Worm (Caenorhabditis elegans) whole organism, L4 larva: ENCODE measurements around the gene Y39G8B.7.

Source experiments
- F37D6.2 ChIP-seq: sonication (generic microtip); optimal IDR thresholded peaks from 2 replicates; lab custom pipeline; 2016; ENCODE audit warnings: mild to moderate bottlenecking, missing genetic modification characterization, missing compliant biosample characterization
- T26A8.4 ChIP-seq: fragments of 200-800 bp; sonication (Bioruptor generic); IDR thresholded peaks from 2 replicates; pipeline ENCODE4 v1.3.6; 2022; ENCODE audit warnings: missing genetic modification characterization, missing compliant biosample characterization
- Y105C5A.15 ChIP-seq: fragments of 200-800 bp; sonication (Bioruptor generic); IDR thresholded peaks from 2 replicates; pipeline ENCODE4 v1.3.6; 2022; ENCODE audit warnings: missing genetic modification characterization, missing compliant biosample characterization
- aly-2 ChIP-seq: sonication (generic microtip); optimal IDR thresholded peaks from 2 replicates; lab custom pipeline; 2018; ENCODE audit warnings: missing biosample characterization, missing genetic modification characterization
- ceh-20 ChIP-seq: fragments of 200-800 bp; sonication (Bioruptor generic); IDR thresholded peaks from 2 replicates; pipeline ENCODE4 v1.3.6; 2022; ENCODE audit warnings: missing genetic modification reagents, missing genetic modification characterization, missing compliant biosample characterization
- ceh-32 ChIP-seq: sonication (generic microtip); optimal IDR thresholded peaks from 2 replicates; lab custom pipeline; 2016; ENCODE audit warnings: mild to moderate bottlenecking, missing genetic modification characterization, missing compliant biosample characterization; ENCODE audit not compliant: poor library complexity
- ceh-62 ChIP-seq: sonication (generic microtip); optimal IDR thresholded peaks from 2 replicates; lab custom pipeline; 2017; ENCODE audit warnings: missing biosample characterization, missing genetic modification characterization
- ceh-82 ChIP-seq: sonication (generic microtip); optimal IDR thresholded peaks from 2 replicates; lab custom pipeline; 2017; ENCODE audit warnings: missing biosample characterization, missing genetic modification characterization
- daf-12 ChIP-seq: fragments of 150-350 bp; optimal IDR thresholded peaks from 2 replicates; lab custom pipeline; 2014; ENCODE audit warnings: missing biosample characterization, missing genetic modification reagents, missing genetic modification characterization
- daf-16 ChIP-seq, 3 experiments: sonication (generic microtip); optimal IDR thresholded peaks; 2 replicates each; lab custom pipeline; 2016 to 2017; ENCODE audit warnings: missing genetic modification characterization in 3 of 3, missing genetic modification reagents in 3 of 3, mild to moderate bottlenecking in 2 of 3, missing compliant biosample characterization in 2 of 3, missing biosample characterization in 1 of 3, moderate library complexity in 1 of 3
- daf-8 ChIP-seq: fragments of 200-800 bp; sonication (Bioruptor generic); IDR thresholded peaks from 2 replicates; pipeline ENCODE4 v1.3.6; 2022; ENCODE audit warnings: missing genetic modification characterization, missing compliant biosample characterization
- dmd-6 ChIP-seq: fragments of 200-800 bp; sonication (Bioruptor generic); IDR thresholded peaks from 2 replicates; pipeline ENCODE4 v1.3.6; 2022; ENCODE audit warnings: missing genetic modification reagents, missing genetic modification characterization, missing compliant biosample characterization
- dmd-8 ChIP-seq: fragments of 200-800 bp; sonication (Bioruptor generic); IDR thresholded peaks from 2 replicates; pipeline ENCODE4 v1.3.6; 2022; ENCODE audit warnings: missing genetic modification characterization, missing compliant biosample characterization
- dpl-1 ChIP-seq: fragments of 150-350 bp; optimal IDR thresholded peaks from 2 replicates; lab custom pipeline; 2014; ENCODE audit warnings: missing biosample characterization, missing genetic modification reagents, missing genetic modification characterization
- dve-1 ChIP-seq: sonication (generic microtip); optimal IDR thresholded peaks from 2 replicates; lab custom pipeline; 2017; ENCODE audit warnings: antibody characterized with exemption, mild to moderate bottlenecking, missing genetic modification characterization, missing compliant biosample characterization; ENCODE audit not compliant: insufficient read depth
- egl-27 ChIP-seq: sonication (generic microtip); optimal IDR thresholded peaks from 3 replicates; lab custom pipeline; 2017; ENCODE audit warnings: missing biosample characterization, missing genetic modification reagents, missing genetic modification characterization
- fos-1 ChIP-seq: fragments of 150-350 bp; optimal IDR thresholded peaks from 2 replicates; lab custom pipeline; 2014; ENCODE audit warnings: missing biosample characterization, missing genetic modification characterization
- gei-8 ChIP-seq: fragments of 200-800 bp; sonication (Bioruptor generic); optimal IDR thresholded peaks from 2 replicates; lab custom pipeline; 2018; ENCODE audit warnings: mild to moderate bottlenecking, missing genetic modification characterization, missing compliant biosample characterization
- hlh-11 ChIP-seq: fragments of 200-800 bp; sonication (Bioruptor generic); optimal IDR thresholded peaks from 2 replicates; lab custom pipeline; 2018; ENCODE audit warnings: mild to moderate bottlenecking, missing genetic modification characterization, missing compliant biosample characterization
- hmg-1.1 ChIP-seq: fragments of 200-800 bp; sonication (Bioruptor generic); IDR thresholded peaks from 2 replicates; pipeline ENCODE4 v1.3.6; 2022; ENCODE audit warnings: missing genetic modification reagents, missing genetic modification characterization, missing compliant biosample characterization
- jun-1 ChIP-seq: fragments of 150-350 bp; optimal IDR thresholded peaks from 2 replicates; lab custom pipeline; 2014; ENCODE audit warnings: missing biosample characterization, missing genetic modification reagents, missing genetic modification characterization
- lim-7 ChIP-seq: fragments of 200-800 bp; sonication (Bioruptor generic); IDR thresholded peaks from 2 replicates; pipeline ENCODE4 v1.3.6; 2022; ENCODE audit warnings: missing genetic modification characterization, missing compliant biosample characterization
- lin-1 ChIP-seq: fragments of 200-800 bp; sonication (Bioruptor generic); IDR thresholded peaks from 2 replicates; pipeline ENCODE4 v1.3.6; 2022; ENCODE audit warnings: missing genetic modification reagents, missing genetic modification characterization, missing compliant biosample characterization
- lin-13 ChIP-seq: fragments of 150-350 bp; optimal IDR thresholded peaks from 2 replicates; lab custom pipeline; 2014; ENCODE audit warnings: missing biosample characterization, missing genetic modification reagents, missing genetic modification characterization
- madf-5 ChIP-seq, 2 experiments: fragments of 200-800 bp; sonication (Bioruptor generic); IDR thresholded peaks; 2 replicates each; pipeline ENCODE4 v1.3.6; 2022; ENCODE audit warnings: missing compliant biosample characterization in 2 of 2, missing genetic modification characterization in 2 of 2
- madf-9 ChIP-seq: fragments of 200-800 bp; sonication (Bioruptor generic); conservative IDR thresholded peaks from 2 replicates; pipeline ENCODE4 v1.3.6; 2022; ENCODE audit warnings: missing genetic modification reagents, missing genetic modification characterization, missing compliant biosample characterization
- mdl-1 ChIP-seq, 2 experiments: fragments of 150-350 bp in 1 of 2; sonication (generic microtip) in 1 of 2; optimal IDR thresholded peaks; 2 replicates each; lab custom pipeline; 2014 to 2017; ENCODE audit warnings: missing biosample characterization in 2 of 2, missing genetic modification characterization in 2 of 2
- mep-1 ChIP-seq: fragments of 150-350 bp; sonication (generic microtip); optimal IDR thresholded peaks from 3 replicates; lab custom pipeline; 2014; ENCODE audit warnings: missing biosample characterization, missing genetic modification characterization
- mxl-3 ChIP-seq: fragments of 200-800 bp; sonication (Bioruptor generic); optimal IDR thresholded peaks from 2 replicates; lab custom pipeline; 2018; ENCODE audit warnings: mild to moderate bottlenecking, missing genetic modification characterization, missing compliant biosample characterization
- nhr-10 ChIP-seq: fragments of 150-350 bp; optimal IDR thresholded peaks from 2 replicates; lab custom pipeline; 2014; ENCODE audit warnings: missing biosample characterization, missing genetic modification characterization
- nhr-25 ChIP-seq: sonication (generic microtip); optimal IDR thresholded peaks from 2 replicates; lab custom pipeline; 2017; ENCODE audit warnings: missing genetic modification characterization, mild to moderate bottlenecking, missing compliant biosample characterization, antibody characterized with exemption, moderate library complexity, borderline replicate concordance; ENCODE audit not compliant: insufficient read depth
- nhr-28 ChIP-seq: fragments of 150-350 bp; optimal IDR thresholded peaks from 2 replicates; lab custom pipeline; 2014; ENCODE audit warnings: missing biosample characterization, missing genetic modification characterization
- nhr-41 ChIP-seq: fragments of 200-800 bp; sonication (Bioruptor generic); IDR thresholded peaks from 2 replicates; pipeline ENCODE4 v1.3.6; 2022; ENCODE audit warnings: missing genetic modification reagents, missing genetic modification characterization, missing compliant biosample characterization
- nhr-42 ChIP-seq: fragments of 200-800 bp; sonication (Bioruptor generic); IDR thresholded peaks from 2 replicates; pipeline ENCODE4 v1.3.6; 2022; ENCODE audit warnings: missing genetic modification characterization, missing compliant biosample characterization
- nhr-48 ChIP-seq: sonication (generic microtip); optimal IDR thresholded peaks from 2 replicates; lab custom pipeline; 2016; ENCODE audit warnings: mild to moderate bottlenecking, missing genetic modification characterization, missing compliant biosample characterization
- nhr-6 ChIP-seq: fragments of 150-350 bp; optimal IDR thresholded peaks from 2 replicates; lab custom pipeline; 2014; ENCODE audit warnings: missing biosample characterization, missing genetic modification characterization
- nhr-76 ChIP-seq: fragments of 150-350 bp; optimal IDR thresholded peaks from 2 replicates; lab custom pipeline; 2014; ENCODE audit warnings: missing biosample characterization, missing genetic modification characterization
- pha-4 ChIP-seq, 2 experiments: fragments of 150-350 bp in 1 of 2; fragments of 200-800 bp in 1 of 2; sonication (Bioruptor generic) in 1 of 2; IDR thresholded peaks in 1 of 2; optimal IDR thresholded peaks in 1 of 2; 2 replicates each; pipeline versions ENCODE4 v1.3.6 to Lab custom; 2014 to 2022; ENCODE audit warnings: missing genetic modification characterization in 2 of 2, missing genetic modification reagents in 2 of 2, missing biosample characterization in 1 of 2, missing compliant biosample characterization in 1 of 2
- php-3 ChIP-seq: fragments of 200-800 bp; sonication (Bioruptor generic); IDR thresholded peaks from 2 replicates; pipeline ENCODE4 v1.3.6; 2022; ENCODE audit warnings: missing genetic modification reagents, missing genetic modification characterization, missing compliant biosample characterization
- pqm-1 ChIP-seq: sonication (generic microtip); optimal IDR thresholded peaks from 2 replicates; lab custom pipeline; 2017; ENCODE audit warnings: missing biosample characterization, missing genetic modification characterization
- rbr-2 ChIP-seq: sonication (generic microtip); optimal IDR thresholded peaks from 2 replicates; lab custom pipeline; 2016; ENCODE audit warnings: missing genotype, missing genetic modification characterization, missing compliant biosample characterization
- sdz-12 ChIP-seq: fragments of 200-800 bp; sonication (Bioruptor generic); optimal IDR thresholded peaks from 2 replicates; lab custom pipeline; 2018; ENCODE audit warnings: mild to moderate bottlenecking, missing genetic modification characterization, missing compliant biosample characterization
- skn-1 ChIP-seq: fragments of 150-350 bp; optimal IDR thresholded peaks from 2 replicates; lab custom pipeline; 2014; ENCODE audit warnings: missing biosample characterization, missing genetic modification characterization
- tra-1 ChIP-seq: fragments of 200-800 bp; sonication (Bioruptor generic); IDR thresholded peaks from 2 replicates; pipeline ENCODE4 v1.3.6; 2022; ENCODE audit warnings: missing genetic modification reagents, missing genetic modification characterization, missing compliant biosample characterization
- vab-7 ChIP-seq: fragments of 200-800 bp; sonication (Bioruptor generic); IDR thresholded peaks from 2 replicates; pipeline ENCODE4 v1.3.6; 2022; ENCODE audit warnings: missing genetic modification reagents, missing genetic modification characterization, missing compliant biosample characterization
- zfp-3 ChIP-seq: fragments of 200-800 bp; sonication (Bioruptor generic); conservative IDR thresholded peaks from 2 replicates; pipeline ENCODE4 v1.3.6; 2022; ENCODE audit warnings: missing genetic modification reagents, missing genetic modification characterization, missing compliant biosample characterization
- ztf-7 ChIP-seq: fragments of 150-350 bp; optimal IDR thresholded peaks from 2 replicates; lab custom pipeline; 2014; ENCODE audit warnings: missing biosample characterization, missing genetic modification characterization

Y39G8B.7 gene

ce11 chrII:14044199-14044598 is 49.4 kb upstream of the Y39G8B.7 start (continued):
- peak; percentile 25 for TF ChIP-seq nhr-6 (tag; lab: Kevin White, UChicago)
- peak; percentile 34 for TF ChIP-seq dpl-1
- TF ChIP-seq madf-5 (GFP tag; IDR thresholded peaks at IDR 0.05; lab: Robert Waterston, UW), result 0 out of 4 replicates have a peak, but pooled peaks of 1 of the 2 experiments have one; percentile 41
- TF ChIP-seq madf-9 (GFP tag; lab: Robert Waterston, UW), result no peak
- TF ChIP-seq ceh-82, result no peak
- peak; percentile 77; the same call in 1 of the 2 replicates for TF ChIP-seq nhr-42 (GFP tag; lab: Robert Waterston, UW)
- no peak for TF ChIP-seq daf-12 (tag; lab: Kevin White, UChicago)
- TF ChIP-seq Y105C5A.15, result no peak
- TF ChIP-seq hlh-11 (tag; lab: Kevin White, UChicago), result peak; percentile 93
- peak; percentile 87 for TF ChIP-seq nhr-48
- no peak for TF ChIP-seq daf-8 (GFP tag; lab: Robert Waterston, UW)
- TF ChIP-seq aly-2 (tag; lab: Kevin White, UChicago), result no peak
- no peak for TF ChIP-seq ceh-62 (tag; lab: Kevin White, UChicago)
- peak; percentile 52 for TF ChIP-seq lin-13 (GFP tag; lab: Kevin White, UChicago)
- TF ChIP-seq nhr-25 (tag; lab: Kevin White, UChicago), result no peak
- peak; percentile 77; the same call in 1 of the 2 replicates for TF ChIP-seq lin-1 (GFP tag; lab: Robert Waterston, UW)
- peak; percentile 57; the same call in 1 of the 2 replicates for TF ChIP-seq pha-4 (GFP tag; IDR thresholded peaks at IDR 0.05; lab: Robert Waterston, UW)
- no peak for TF ChIP-seq pha-4 (tag; optimal IDR thresholded peaks at IDR 0.05; lab: Kevin White, UChicago)
- peak; percentile 84 for TF ChIP-seq mep-1 (tag; lab: Kevin White, UChicago)
- peak; percentile 13 for TF ChIP-seq jun-1 (tag; lab: Kevin White, UChicago)
- no peak for TF ChIP-seq vab-7 (GFP tag; lab: Robert Waterston, UW)
- peak; percentile 64 to 93 for TF ChIP-seq mdl-1 (tag; optimal IDR thresholded peaks at IDR 0.05; lab: Kevin White, UChicago)
- TF ChIP-seq daf-16 (GFP tag; optimal IDR thresholded peaks at IDR 0.05; lab: Kevin White, UChicago), result peak in 1 of 2 experiments; percentile 40
- TF ChIP-seq daf-16 (tag; optimal IDR thresholded peaks at IDR 0.05; lab: Kevin White, UChicago), result peak; percentile 95
- TF ChIP-seq php-3, result no peak
- TF ChIP-seq ceh-20, result no peak
- TF ChIP-seq T26A8.4 (GFP tag; lab: Robert Waterston, UW), result no peak
- peak; percentile 55 for TF ChIP-seq rbr-2 (tag; lab: Kevin White, UChicago)
- peak; percentile 67; the same call in 1 of the 2 replicates for TF ChIP-seq hmg-1.1 (GFP tag; lab: Robert Waterston, UW)
- peak; percentile 18 for TF ChIP-seq gei-8 (GFP tag; lab: Kevin White, UChicago)
- no peak for TF ChIP-seq zfp-3 (GFP tag; lab: Robert Waterston, UW)
- TF ChIP-seq nhr-76 (tag; lab: Kevin White, UChicago), result no peak
- no peak for TF ChIP-seq lim-7
- TF ChIP-seq dmd-8 (GFP tag; lab: Robert Waterston, UW), result no peak
- no peak for TF ChIP-seq pqm-1 (tag; lab: Kevin White, UChicago)
- peak; percentile 96 for TF ChIP-seq dve-1 (tag; lab: Kevin White, UChicago)
- TF ChIP-seq egl-27 (tag; lab: Kevin White, UChicago), result no peak
- no peak for TF ChIP-seq nhr-41 (GFP tag; lab: Robert Waterston, UW)

DNA sequence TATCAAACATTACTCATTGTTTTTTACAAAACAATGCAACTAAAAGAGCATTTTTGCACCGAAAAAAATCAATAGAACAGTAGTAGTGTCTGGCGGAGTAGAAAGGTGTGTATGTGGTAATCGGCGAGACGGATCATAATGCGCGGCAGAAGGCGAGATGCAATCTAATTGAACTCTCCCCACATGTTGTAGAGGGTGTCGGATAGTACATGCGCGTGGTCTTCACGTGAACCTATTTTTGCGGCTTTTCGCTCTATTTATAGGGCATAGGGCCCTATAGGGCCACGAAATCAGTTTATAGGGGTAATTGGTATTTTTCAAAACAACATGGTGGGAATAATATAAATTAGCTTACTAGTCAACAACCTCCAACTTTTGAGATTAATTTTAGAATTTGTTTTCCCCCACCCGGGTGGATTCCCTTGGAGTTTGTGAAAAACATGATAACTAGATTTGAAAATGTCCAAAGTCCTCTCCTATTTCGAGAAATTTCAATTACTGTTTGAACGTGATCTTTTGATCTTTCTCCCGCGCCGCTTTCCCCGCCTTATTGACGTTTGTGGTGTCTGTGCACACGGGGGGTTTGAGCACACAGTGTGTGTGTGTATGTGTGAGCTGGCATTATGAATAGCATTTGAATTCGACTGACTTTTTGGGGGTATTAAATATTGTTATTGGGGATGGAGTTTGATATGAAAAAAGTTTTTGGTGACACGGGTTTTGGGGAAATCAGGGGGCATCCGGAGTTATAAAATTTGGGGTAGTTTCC is 48.2 kb upstream of the Y39G8B.7 start:
- no peak for TF ChIP-seq F37D6.2 (tag; lab: Kevin White, UChicago)
- no peak for TF ChIP-seq nhr-76 (tag; lab: Kevin White, UChicago)
- no peak for TF ChIP-seq madf-5 (GFP tag; IDR thresholded peaks at IDR 0.05; lab: Robert Waterston, UW)
- no peak for TF ChIP-seq fos-1 (tag; lab: Kevin White, UChicago)
- peak; percentile 42 for TF ChIP-seq nhr-28 (tag; lab: Kevin White, UChicago)
- peak; percentile 3 for TF ChIP-seq nhr-48
- TF ChIP-seq ceh-82, result no peak
- TF ChIP-seq mxl-3, result peak; percentile 61
- no peak for TF ChIP-seq ceh-32 (tag; lab: Kevin White, UChicago)
- TF ChIP-seq mdl-1 (tag; optimal IDR thresholded peaks at IDR 0.05; lab: Kevin White, UChicago), result no peak
- TF ChIP-seq sdz-12, result no peak
- TF ChIP-seq pqm-1 (tag; lab: Kevin White, UChicago), result peak; percentile 33
- TF ChIP-seq mep-1 (tag; lab: Kevin White, UChicago), result peak; percentile 44
- no peak for TF ChIP-seq tra-1
- no peak for TF ChIP-seq skn-1 (tag; lab: Kevin White, UChicago)
- peak; percentile 67 for TF ChIP-seq dmd-6 (GFP tag; lab: Robert Waterston, UW)
- TF ChIP-seq T26A8.4 (GFP tag; lab: Robert Waterston, UW), result no peak
- no peak for TF ChIP-seq ztf-7
- no peak for TF ChIP-seq nhr-10
